Worm (Caenorhabditis elegans): ENCODE data around the gene nas-31.

DNA sequence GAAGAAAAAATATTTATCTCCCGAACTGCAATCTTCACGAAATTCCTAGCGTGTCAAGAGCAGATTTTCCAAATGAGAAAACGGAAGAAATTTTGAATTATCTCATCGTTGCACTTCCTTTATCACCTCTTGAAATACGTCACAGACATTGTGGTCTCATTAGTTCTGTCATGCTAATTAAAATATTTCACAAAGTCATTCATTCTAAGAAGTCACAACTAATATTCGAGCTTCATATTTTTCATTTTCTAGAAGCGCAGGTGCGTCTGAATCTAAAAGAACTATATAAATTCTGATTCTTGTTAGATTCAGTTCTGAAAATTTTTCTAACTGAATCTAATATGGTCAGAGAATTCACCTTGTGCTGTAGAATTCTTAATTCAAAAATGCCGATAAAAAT, 25.6 kb upstream of the nas-31 start:
- no peak for TF ChIP-seq daf-12 (tag; optimal IDR thresholded peaks at IDR 0.05)
- no peak for TF ChIP-seq unc-39 (tag; optimal IDR thresholded peaks at IDR 0.05)
- TF ChIP-seq skn-1 (tag; optimal IDR thresholded peaks at IDR 0.05): no peak
- no peak for TF ChIP-seq ceh-82 (tag; optimal IDR thresholded peaks at IDR 0.05)
- TF ChIP-seq nhr-77 (tag; optimal IDR thresholded peaks at IDR 0.05): no peak
- TF ChIP-seq ztf-11 (tag; optimal IDR thresholded peaks at IDR 0.05): no peak
- TF ChIP-seq elt-2 (tag; optimal IDR thresholded peaks at IDR 0.05): no peak
- TF ChIP-seq nhr-11 (tag; optimal IDR thresholded peaks at IDR 0.05): no peak
- TF ChIP-seq aly-2 (tag; optimal IDR thresholded peaks at IDR 0.05): no peak
